Worm (Caenorhabditis elegans) whole organism, L4 larva: Measurements from ENCODE around the gene srsx-25.
A peak's percentile ranks its signal among the peaks of the same experiment; 100 is the strongest.

Experiments used
- T26A8.4 ChIP-seq: fragments of 200-800 bp; sonication (Bioruptor generic); IDR thresholded peaks from 2 replicates; pipeline ENCODE4 v1.3.6; 2022; ENCODE audit warnings: missing genetic modification characterization, missing compliant biosample characterization
- aha-1 ChIP-seq: fragments of 150-350 bp; peaks from one replicate; lab custom pipeline; 2014; ENCODE audit warnings: missing biosample characterization, missing genetic modification characterization
- aly-2 ChIP-seq: sonication (generic microtip); optimal IDR thresholded peaks from 2 replicates; lab custom pipeline; 2018; ENCODE audit warnings: missing biosample characterization, missing genetic modification characterization
- ceh-20 ChIP-seq: fragments of 200-800 bp; sonication (Bioruptor generic); IDR thresholded peaks from 2 replicates; pipeline ENCODE4 v1.3.6; 2022; ENCODE audit warnings: missing genetic modification reagents, missing genetic modification characterization, missing compliant biosample characterization
- ceh-62 ChIP-seq: sonication (generic microtip); optimal IDR thresholded peaks from 2 replicates; lab custom pipeline; 2017; ENCODE audit warnings: missing biosample characterization, missing genetic modification characterization
- daf-16 ChIP-seq, 3 experiments: sonication (generic microtip); optimal IDR thresholded peaks; 2 replicates each; lab custom pipeline; 2016 to 2017; ENCODE audit warnings: missing genetic modification characterization in 3 of 3, missing genetic modification reagents in 3 of 3, mild to moderate bottlenecking in 2 of 3, missing compliant biosample characterization in 2 of 3, missing biosample characterization in 1 of 3, moderate library complexity in 1 of 3
- daf-19 ChIP-seq: fragments of 200-800 bp; sonication (Bioruptor generic); conservative IDR thresholded peaks from 2 replicates; pipeline ENCODE4 v1.3.6; 2022; ENCODE audit warnings: missing genetic modification characterization, missing compliant biosample characterization
- dmd-6 ChIP-seq: fragments of 200-800 bp; sonication (Bioruptor generic); IDR thresholded peaks from 2 replicates; pipeline ENCODE4 v1.3.6; 2022; ENCODE audit warnings: missing genetic modification reagents, missing genetic modification characterization, missing compliant biosample characterization
- dve-1 ChIP-seq: sonication (generic microtip); optimal IDR thresholded peaks from 2 replicates; lab custom pipeline; 2017; ENCODE audit warnings: antibody characterized with exemption, mild to moderate bottlenecking, missing genetic modification characterization, missing compliant biosample characterization; ENCODE audit not compliant: insufficient read depth
- fkh-10 ChIP-seq: fragments of 150-350 bp; optimal IDR thresholded peaks from 2 replicates; lab custom pipeline; 2014; ENCODE audit warnings: missing biosample characterization, missing genetic modification reagents, missing genetic modification characterization
- fos-1 ChIP-seq: fragments of 150-350 bp; optimal IDR thresholded peaks from 2 replicates; lab custom pipeline; 2014; ENCODE audit warnings: missing biosample characterization, missing genetic modification characterization
- hif-1 ChIP-seq, 2 experiments: sonication (generic microtip); optimal IDR thresholded peaks; 2 replicates each; lab custom pipeline; 2016 to 2017; ENCODE audit warnings: missing compliant biosample characterization in 2 of 2, missing genetic modification characterization in 2 of 2, missing genetic modification reagents in 2 of 2, missing genotype in 2 of 2, mild to moderate bottlenecking in 1 of 2
- hlh-11 ChIP-seq: fragments of 200-800 bp; sonication (Bioruptor generic); optimal IDR thresholded peaks from 2 replicates; lab custom pipeline; 2018; ENCODE audit warnings: mild to moderate bottlenecking, missing genetic modification characterization, missing compliant biosample characterization
- hlh-30 ChIP-seq: sonication (generic microtip); optimal IDR thresholded peaks from 2 replicates; lab custom pipeline; 2017; ENCODE audit warnings: antibody characterized with exemption, mild to moderate bottlenecking, missing genetic modification characterization, missing compliant biosample characterization; ENCODE audit not compliant: insufficient read depth
- hmg-1.1 ChIP-seq: fragments of 200-800 bp; sonication (Bioruptor generic); IDR thresholded peaks from 2 replicates; pipeline ENCODE4 v1.3.6; 2022; ENCODE audit warnings: missing genetic modification reagents, missing genetic modification characterization, missing compliant biosample characterization
- jun-1 ChIP-seq: fragments of 150-350 bp; optimal IDR thresholded peaks from 2 replicates; lab custom pipeline; 2014; ENCODE audit warnings: missing biosample characterization, missing genetic modification reagents, missing genetic modification characterization
- lim-7 ChIP-seq: fragments of 200-800 bp; sonication (Bioruptor generic); IDR thresholded peaks from 2 replicates; pipeline ENCODE4 v1.3.6; 2022; ENCODE audit warnings: missing genetic modification characterization, missing compliant biosample characterization
- lsy-2 ChIP-seq, 2 experiments: fragments of 150-350 bp in 1 of 2; sonication (generic microtip) in 1 of 2; optimal IDR thresholded peaks; 2 replicates each; lab custom pipeline; 2014 to 2017; ENCODE audit warnings: missing biosample characterization in 2 of 2, missing genetic modification characterization in 2 of 2
- madf-5 ChIP-seq, 2 experiments: fragments of 200-800 bp; sonication (Bioruptor generic); IDR thresholded peaks; 2 replicates each; pipeline ENCODE4 v1.3.6; 2022; ENCODE audit warnings: missing compliant biosample characterization in 2 of 2, missing genetic modification characterization in 2 of 2
- mdl-1 ChIP-seq, 2 experiments: fragments of 150-350 bp in 1 of 2; sonication (generic microtip) in 1 of 2; optimal IDR thresholded peaks; 2 replicates each; lab custom pipeline; 2014 to 2017; ENCODE audit warnings: missing biosample characterization in 2 of 2, missing genetic modification characterization in 2 of 2
- mep-1 ChIP-seq: fragments of 150-350 bp; sonication (generic microtip); optimal IDR thresholded peaks from 3 replicates; lab custom pipeline; 2014; ENCODE audit warnings: missing biosample characterization, missing genetic modification characterization
- mes-2 ChIP-seq: sonication (generic microtip); optimal IDR thresholded peaks from 2 replicates; lab custom pipeline; 2016; ENCODE audit warnings: missing genotype, mild to moderate bottlenecking, missing genetic modification characterization, missing compliant biosample characterization; ENCODE audit not compliant: poor library complexity, severe bottlenecking
- mxl-3 ChIP-seq: fragments of 200-800 bp; sonication (Bioruptor generic); optimal IDR thresholded peaks from 2 replicates; lab custom pipeline; 2018; ENCODE audit warnings: mild to moderate bottlenecking, missing genetic modification characterization, missing compliant biosample characterization
- nhr-10 ChIP-seq: fragments of 150-350 bp; optimal IDR thresholded peaks from 2 replicates; lab custom pipeline; 2014; ENCODE audit warnings: missing biosample characterization, missing genetic modification characterization
- nhr-102 ChIP-seq: sonication (generic microtip); optimal IDR thresholded peaks from 2 replicates; lab custom pipeline; 2016; ENCODE audit warnings: mild to moderate bottlenecking, missing genetic modification characterization, moderate library complexity, missing compliant biosample characterization
- nhr-11 ChIP-seq: fragments of 150-350 bp; optimal IDR thresholded peaks from 2 replicates; lab custom pipeline; 2014; ENCODE audit warnings: missing biosample characterization, missing genetic modification characterization
- nhr-237 ChIP-seq: sonication (generic microtip); optimal IDR thresholded peaks from 2 replicates; lab custom pipeline; 2017; ENCODE audit warnings: missing biosample characterization, missing genetic modification characterization
- nhr-28 ChIP-seq: fragments of 150-350 bp; optimal IDR thresholded peaks from 2 replicates; lab custom pipeline; 2014; ENCODE audit warnings: missing biosample characterization, missing genetic modification characterization
- nhr-77 ChIP-seq: fragments of 150-350 bp; optimal IDR thresholded peaks from 2 replicates; lab custom pipeline; 2014; ENCODE audit warnings: missing biosample characterization, missing genetic modification characterization
- pha-4 ChIP-seq, 2 experiments: fragments of 150-350 bp in 1 of 2; fragments of 200-800 bp in 1 of 2; sonication (Bioruptor generic) in 1 of 2; IDR thresholded peaks in 1 of 2; optimal IDR thresholded peaks in 1 of 2; 2 replicates each; pipeline versions ENCODE4 v1.3.6 to Lab custom; 2014 to 2022; ENCODE audit warnings: missing genetic modification characterization in 2 of 2, missing genetic modification reagents in 2 of 2, missing biosample characterization in 1 of 2, missing compliant biosample characterization in 1 of 2
- php-3 ChIP-seq: fragments of 200-800 bp; sonication (Bioruptor generic); IDR thresholded peaks from 2 replicates; pipeline ENCODE4 v1.3.6; 2022; ENCODE audit warnings: missing genetic modification reagents, missing genetic modification characterization, missing compliant biosample characterization
- pqm-1 ChIP-seq: sonication (generic microtip); optimal IDR thresholded peaks from 2 replicates; lab custom pipeline; 2017; ENCODE audit warnings: missing biosample characterization, missing genetic modification characterization
- sdz-12 ChIP-seq: fragments of 200-800 bp; sonication (Bioruptor generic); optimal IDR thresholded peaks from 2 replicates; lab custom pipeline; 2018; ENCODE audit warnings: mild to moderate bottlenecking, missing genetic modification characterization, missing compliant biosample characterization
- set-16 ChIP-seq: fragments of 200-800 bp; sonication (Bioruptor generic); IDR thresholded peaks from 2 replicates; pipeline ENCODE4 v1.3.6; 2022; ENCODE audit warnings: missing genetic modification reagents, missing genetic modification characterization, missing compliant biosample characterization
- skn-1 ChIP-seq: fragments of 150-350 bp; optimal IDR thresholded peaks from 2 replicates; lab custom pipeline; 2014; ENCODE audit warnings: missing biosample characterization, missing genetic modification characterization
- unc-39 ChIP-seq: sonication (generic microtip); optimal IDR thresholded peaks from 2 replicates; lab custom pipeline; 2017; ENCODE audit warnings: missing biosample characterization, missing genetic modification characterization
- unc-62 ChIP-seq, 3 experiments: fragments of 150-350 bp in 1 of 3; sonication (generic microtip); optimal IDR thresholded peaks in 2 of 3; peaks in 1 of 3; 1 replicate in 1 of 3; 2 replicates in 2 of 3; lab custom pipeline; 2014 to 2017; ENCODE audit warnings: missing biosample characterization in 3 of 3, missing genetic modification characterization in 3 of 3, missing genetic modification reagents in 3 of 3, missing genotype in 1 of 3

Gene srsx-25

ce11 chrIV:13327064-13327463 is 37.9 kb upstream of the srsx-25 start (continued):
- TF ChIP-seq mep-1 (tag; lab: Kevin White, UChicago) (no peak), lsy-2 (tag; optimal IDR thresholded peaks at IDR 0.05; lab: Kevin White, UChicago) (peak in 1 of 2 experiments; percentile 39), nhr-237 (tag; lab: Kevin White, UChicago) (no peak), nhr-77 (tag; lab: Kevin White, UChicago) (peak; percentile 91), mes-2 (tag; lab: Kevin White, UChicago) (no peak), sdz-12 (no peak), dve-1 (tag; lab: Kevin White, UChicago) (peak; percentile 94), mdl-1 (tag; optimal IDR thresholded peaks at IDR 0.05; lab: Kevin White, UChicago) (no peak), pha-4 (GFP tag; IDR thresholded peaks at IDR 0.05; lab: Robert Waterston, UW) (no peak), pha-4 (tag; optimal IDR thresholded peaks at IDR 0.05; lab: Kevin White, UChicago) (no peak), nhr-10 (tag; lab: Kevin White, UChicago) (no peak), unc-62 (GFP tag; optimal IDR thresholded peaks at IDR 0.05 in 1 of 2; lab: Kevin White, UChicago) (peak in 1 of 2 experiments; percentile 56), unc-62 (tag; optimal IDR thresholded peaks at IDR 0.05; lab: Kevin White, UChicago) (no peak), lim-7 (GFP tag; lab: Robert Waterston, UW) (no peak), daf-19 (GFP tag; lab: Robert Waterston, UW) (no peak), nhr-28 (tag; lab: Kevin White, UChicago) (peak; percentile 89), unc-39 (tag; lab: Kevin White, UChicago) (no peak), ceh-20 (GFP tag; lab: Robert Waterston, UW) (peak; percentile 70)

DNA sequence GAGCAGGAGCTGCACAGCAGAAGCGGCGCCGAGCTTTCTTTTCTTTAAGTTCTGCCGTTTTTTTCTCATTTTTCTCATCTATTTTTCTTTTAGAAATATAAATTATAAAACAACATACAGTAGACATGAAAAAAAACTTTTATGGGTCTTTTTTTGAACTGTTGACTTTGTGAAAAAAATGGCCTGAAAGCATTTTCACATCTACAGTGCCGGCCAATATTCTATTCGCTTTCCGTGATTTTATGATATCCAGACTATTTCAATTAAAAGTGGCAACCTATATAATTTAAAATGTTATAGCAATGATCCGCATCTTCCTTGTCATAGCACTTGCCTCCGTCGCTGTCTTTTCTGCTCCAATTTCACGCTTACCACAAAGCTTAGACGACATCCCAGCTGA is 36.9 kb upstream of the srsx-25 start, which contains the start of gene far-6:
Gene far-6, plus strand, starts transcription at position 301 of the 400 bp plus-strand sequence.
- TF ChIP-seq hlh-11 (tag; lab: Kevin White, UChicago) (no peak), madf-5 (GFP tag; IDR thresholded peaks at IDR 0.05; lab: Robert Waterston, UW) (no peak), ceh-62 (no peak), dve-1 (tag; lab: Kevin White, UChicago) (no peak), jun-1 (tag; lab: Kevin White, UChicago) (no peak), php-3 (no peak)

ce11 chrIV:13330547-13330946 is 34.4 kb upstream of the srsx-25 start:
- TF ChIP-seq mxl-3 (GFP tag; lab: Kevin White, UChicago): peak; percentile 12
- TF ChIP-seq hmg-1.1 (GFP tag; lab: Robert Waterston, UW): 0 out of 2 replicates have a peak, but pooled peaks have one; percentile 18
- peak; percentile 57 for TF ChIP-seq set-16 (GFP tag; lab: Robert Waterston, UW)
- no peak for TF ChIP-seq skn-1 (tag; lab: Kevin White, UChicago)

DNA sequence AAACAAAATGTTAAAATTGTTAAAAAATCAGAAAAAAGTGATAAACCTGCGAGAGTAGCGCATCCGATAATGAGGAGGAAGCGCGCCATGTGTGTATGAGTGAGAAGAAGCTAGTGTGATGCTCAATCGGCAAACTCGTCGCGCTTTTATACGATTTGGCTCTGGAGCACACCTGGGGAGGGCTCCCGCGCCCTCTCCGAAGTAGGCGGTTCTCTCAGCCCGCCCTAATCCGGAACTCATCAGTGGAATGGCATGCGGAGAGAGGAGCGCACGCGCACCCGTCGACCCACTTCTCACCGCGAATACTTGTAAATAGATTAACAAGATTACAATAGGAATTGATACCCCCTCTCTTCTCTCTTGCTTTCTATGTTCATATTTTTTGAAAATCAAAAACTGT is 33.7 kb upstream of the srsx-25 start, which contains the start of gene pqn-74:
Gene pqn-74, minus strand, starts transcription at position 122 of the 400 bp plus-strand sequence.
- TF ChIP-seq set-16 (GFP tag; lab: Robert Waterston, UW) (peak; percentile 85), nhr-102 (tag; lab: Kevin White, UChicago) (no peak)

DNA sequence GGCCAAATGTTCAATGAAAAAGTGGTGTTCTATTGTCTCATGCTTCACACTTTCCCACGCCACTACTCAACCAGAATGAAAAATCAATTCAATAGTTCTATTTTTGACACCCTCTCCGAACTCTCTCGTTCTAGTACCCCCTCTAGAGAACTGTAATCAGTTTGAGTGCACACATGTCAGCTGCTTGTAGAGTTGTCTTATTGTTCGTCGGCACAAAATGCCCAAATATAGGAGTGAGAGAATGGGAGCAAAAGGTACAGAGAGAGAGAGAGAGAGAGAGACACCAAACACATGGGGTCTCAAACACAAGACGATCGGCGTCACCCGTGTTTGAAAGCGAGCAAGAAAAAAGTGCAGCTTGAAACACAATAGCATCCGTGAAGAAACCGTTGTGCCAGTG is 30.7 kb upstream of the srsx-25 start:
- TF ChIP-seq aha-1: no peak
- peak in 1 of 2 experiments; percentile 27 for TF ChIP-seq hif-1 (tag; optimal IDR thresholded peaks at IDR 0.05; lab: Kevin White, UChicago)
- TF ChIP-seq nhr-28 (tag; lab: Kevin White, UChicago): peak; percentile 77
- peak; percentile 0 for TF ChIP-seq nhr-77 (tag; lab: Kevin White, UChicago)
- peak; percentile 11 for TF ChIP-seq pqm-1 (tag; lab: Kevin White, UChicago)
- no peak for TF ChIP-seq nhr-11
- peak; percentile 28 for TF ChIP-seq T26A8.4 (GFP tag; lab: Robert Waterston, UW)
- TF ChIP-seq dmd-6: peak; percentile 53
- TF ChIP-seq dve-1 (tag; lab: Kevin White, UChicago): peak; percentile 41
- no peak for TF ChIP-seq daf-16 (GFP tag; optimal IDR thresholded peaks at IDR 0.05; lab: Kevin White, UChicago)
- peak; percentile 11 for TF ChIP-seq daf-16 (tag; optimal IDR thresholded peaks at IDR 0.05; lab: Kevin White, UChicago)
- TF ChIP-seq hlh-30 (tag; lab: Kevin White, UChicago): peak; percentile 48
- TF ChIP-seq fos-1 (tag; lab: Kevin White, UChicago): no peak
- no peak for TF ChIP-seq fkh-10
- peak in 1 of 2 experiments; percentile 76 for TF ChIP-seq unc-62 (GFP tag; optimal IDR thresholded peaks at IDR 0.05 in 1 of 2; lab: Kevin White, UChicago)
- no peak for TF ChIP-seq unc-62 (tag; optimal IDR thresholded peaks at IDR 0.05; lab: Kevin White, UChicago)
- no peak for TF ChIP-seq aly-2 (tag; lab: Kevin White, UChicago)
- TF ChIP-seq php-3: 0 out of 2 replicates have a peak, but pooled peaks have one; percentile 29
- peak; percentile 16 for TF ChIP-seq hlh-11 (tag; lab: Kevin White, UChicago)
